Worm (Caenorhabditis elegans) whole organism, midembryonic: Measurements from ENCODE around the gene ztf-28.
A peak's percentile ranks its signal among the peaks of the same experiment; 100 is the strongest.

Source experiments
- T22C8.4 ChIP-seq: fragments of 200-800 bp; sonication (Bioruptor generic); IDR thresholded peaks from 2 replicates; pipeline ENCODE4 v1.3.6; 2022; ENCODE audit warnings: missing genetic modification characterization, missing compliant biosample characterization
- cog-1 ChIP-seq: sonication (generic microtip); optimal IDR thresholded peaks from 2 replicates; lab custom pipeline; 2016; ENCODE audit warnings: missing genetic modification characterization, missing compliant biosample characterization
- flt-1 ChIP-seq: fragments of 200-800 bp; sonication (Bioruptor generic); IDR thresholded peaks from 2 replicates; pipeline ENCODE4 v1.3.6; 2022; ENCODE audit warnings: missing genetic modification characterization, missing compliant biosample characterization
- klf-2 ChIP-seq: fragments of 200-800 bp; sonication (Bioruptor generic); conservative IDR thresholded peaks from 2 replicates; pipeline ENCODE4 v1.3.6; 2022; ENCODE audit warnings: missing genetic modification reagents, missing genetic modification characterization, missing compliant biosample characterization
- med-1 ChIP-seq: sonication (generic microtip); optimal IDR thresholded peaks from 2 replicates; lab custom pipeline; 2017; ENCODE audit warnings: missing genetic modification characterization, mild to moderate bottlenecking, missing compliant biosample characterization, antibody characterized with exemption, missing genetic modification reagents; ENCODE audit not compliant: insufficient read depth
- ref-1 ChIP-seq: fragments of 200-800 bp; sonication (Bioruptor generic); conservative IDR thresholded peaks from 2 replicates; pipeline ENCODE4 v1.3.6; 2022; ENCODE audit warnings: missing genetic modification reagents, missing genetic modification characterization, missing compliant biosample characterization
- tab-1 ChIP-seq: fragments of 200-800 bp; sonication (Bioruptor generic); IDR thresholded peaks from 2 replicates; pipeline ENCODE4 v1.3.6; 2022; ENCODE audit warnings: missing genetic modification characterization, missing compliant biosample characterization
- ztf-23 ChIP-seq: fragments of 200-800 bp; sonication (Bioruptor generic); IDR thresholded peaks from 2 replicates; pipeline ENCODE4 v1.3.6; 2022; ENCODE audit warnings: missing genetic modification reagents, missing genetic modification characterization, missing compliant biosample characterization
- ztf-29 ChIP-seq: fragments of 200-800 bp; sonication (Bioruptor generic); IDR thresholded peaks from 2 replicates; pipeline ENCODE4 v1.3.6; 2022; ENCODE audit warnings: missing genetic modification reagents, missing genetic modification characterization, missing compliant biosample characterization

The ztf-28 gene

DNA sequence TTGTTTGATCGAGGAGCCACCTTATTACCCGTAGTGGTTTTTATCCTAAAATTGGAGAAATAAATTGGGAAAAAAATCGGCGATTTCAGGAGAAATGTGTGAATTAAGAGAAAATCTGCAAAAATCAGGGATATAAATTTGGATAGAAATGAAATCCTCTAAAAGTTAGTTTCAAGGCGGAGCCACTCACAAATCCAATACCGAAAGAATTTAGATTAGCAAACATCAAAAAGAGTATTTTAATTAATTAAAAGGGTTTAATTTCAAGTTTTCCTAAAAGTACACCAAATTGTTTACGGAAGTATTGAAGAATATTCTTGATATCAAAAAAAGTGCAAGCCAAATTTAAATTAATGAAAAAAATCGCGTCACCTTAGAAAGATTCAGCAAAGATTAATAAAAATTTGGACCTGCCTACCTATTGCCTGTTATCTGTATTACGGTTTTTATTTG is 31.5 kb downstream of the ztf-28 start, which contains the start of gene F22F7.8:
Gene F22F7.8, minus strand, starts transcription at position 51 of the 453 bp plus-strand sequence.
- TF ChIP-seq med-1 (GFP tag; lab: Kevin White, UChicago) (no peak), klf-2 (GFP tag; lab: Robert Waterston, UW) (no peak), ref-1 (GFP tag; lab: Robert Waterston, UW) (no peak), T22C8.4 (GFP tag; lab: Robert Waterston, UW) (no peak), ztf-23 (GFP tag; lab: Robert Waterston, UW) (no peak), ztf-29 (GFP tag; lab: Robert Waterston, UW) (no peak), flt-1 (GFP tag; lab: Robert Waterston, UW) (no peak), tab-1 (no peak), cog-1 (tag; lab: Kevin White, UChicago) (no peak)

- no peak for TF ChIP-seq ref-1 (GFP tag; lab: Robert Waterston, UW)
- TF ChIP-seq med-1 (GFP tag; lab: Kevin White, UChicago): no peak
- no peak for TF ChIP-seq ztf-29 (GFP tag; lab: Robert Waterston, UW)
- TF ChIP-seq tab-1: no peak
- no peak for TF ChIP-seq ztf-23 (GFP tag; lab: Robert Waterston, UW)
- no peak for TF ChIP-seq flt-1 (GFP tag; lab: Robert Waterston, UW)
- TF ChIP-seq T22C8.4 (GFP tag; lab: Robert Waterston, UW): no peak
- no peak for TF ChIP-seq cog-1 (tag; lab: Kevin White, UChicago)
- TF ChIP-seq klf-2 (GFP tag; lab: Robert Waterston, UW): no peak
These were observed 32.0 kb downstream of the ztf-28 start, which contains the start of gene F22F7.2 for ce11 chrV:2122517-2122916. Gene F22F7.2, plus strand, starts transcription at chrV:2122782.

DNA sequence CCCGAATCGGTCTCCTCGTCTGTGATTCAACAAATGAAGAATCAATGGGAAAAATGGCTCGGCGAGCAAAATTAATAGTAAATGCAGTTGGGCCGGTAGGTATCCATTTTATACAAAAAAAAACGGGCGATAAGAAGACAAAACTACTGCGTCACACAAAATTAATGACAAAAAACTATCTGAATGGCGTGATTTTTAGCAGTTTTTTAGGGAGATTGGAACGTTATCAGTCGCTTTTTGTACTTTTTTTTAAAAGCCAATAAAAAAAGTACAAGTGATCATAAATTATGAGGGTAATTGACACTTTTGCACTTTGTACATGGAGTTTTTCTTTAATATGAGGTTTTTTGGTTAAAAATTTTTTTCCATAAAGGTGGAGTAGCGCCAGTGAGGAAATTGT is 32.7 kb downstream of the ztf-28 start:
- TF ChIP-seq klf-2 (GFP tag; lab: Robert Waterston, UW): no peak
- TF ChIP-seq cog-1 (tag; lab: Kevin White, UChicago): no peak
- TF ChIP-seq ztf-29 (GFP tag; lab: Robert Waterston, UW): no peak
- TF ChIP-seq flt-1 (GFP tag; lab: Robert Waterston, UW): no peak
- TF ChIP-seq ztf-23 (GFP tag; lab: Robert Waterston, UW): no peak
- no peak for TF ChIP-seq ref-1 (GFP tag; lab: Robert Waterston, UW)
- TF ChIP-seq med-1 (GFP tag; lab: Kevin White, UChicago): no peak
- TF ChIP-seq T22C8.4 (GFP tag; lab: Robert Waterston, UW): no peak
- no peak for TF ChIP-seq tab-1

DNA sequence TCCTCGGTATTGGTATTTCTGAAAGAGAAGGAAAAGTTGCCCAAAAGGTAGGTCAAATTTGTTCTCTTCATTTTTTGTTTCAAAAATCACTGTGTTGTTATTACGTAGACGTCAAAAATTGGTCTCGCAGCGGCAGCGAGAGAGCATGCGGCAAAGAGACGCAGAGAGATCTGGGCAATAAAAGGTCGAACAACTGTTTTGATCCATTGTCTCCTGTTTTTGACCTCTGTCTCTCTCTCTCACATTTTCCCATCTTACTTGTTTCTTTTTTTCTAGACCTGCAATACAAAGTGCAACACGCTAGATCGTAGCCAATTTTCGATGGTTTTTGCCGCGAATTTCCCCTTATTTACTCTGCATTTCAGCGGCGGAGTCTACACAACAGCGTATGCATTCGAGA is 36.1 kb downstream of the ztf-28 start:
- no peak for TF ChIP-seq flt-1 (GFP tag; lab: Robert Waterston, UW)
- no peak for TF ChIP-seq ztf-23 (GFP tag; lab: Robert Waterston, UW)
- TF ChIP-seq tab-1: no peak
- 0 out of 2 replicates have a peak, but pooled peaks have one; percentile 19 for TF ChIP-seq T22C8.4 (GFP tag; lab: Robert Waterston, UW)

DNA sequence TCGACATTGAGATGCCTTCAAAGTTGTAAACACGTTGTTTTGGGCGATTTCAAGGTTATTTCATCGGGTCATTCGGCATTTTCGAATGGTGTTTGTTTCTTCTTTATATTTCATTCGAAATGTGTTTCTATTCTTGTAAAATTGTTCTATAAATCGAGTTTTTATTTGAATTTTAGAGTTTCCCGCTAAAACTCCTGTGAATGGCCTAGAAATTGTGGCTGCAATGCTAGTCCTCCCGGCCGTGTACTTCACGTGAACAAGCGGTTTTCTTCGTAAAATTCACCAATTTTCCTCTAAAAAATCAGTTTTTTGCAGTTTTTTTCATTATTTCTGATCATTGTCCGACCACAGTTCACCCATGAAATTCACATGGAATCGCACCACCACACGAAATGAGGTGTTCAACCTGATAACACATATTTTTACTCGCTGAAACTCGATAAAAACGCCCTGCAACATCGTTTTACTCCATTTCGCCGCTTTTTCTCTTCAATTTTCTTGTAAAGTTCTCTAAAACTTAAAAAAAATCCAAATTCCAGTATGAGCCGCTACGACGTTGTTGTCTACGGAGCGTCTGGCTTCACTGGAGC is 36.6 kb downstream of the ztf-28 start, which contains the start of gene ldp-1:
Gene ldp-1, plus strand, starts transcription at position 540 of the 590 bp plus-strand sequence.
- peak; percentile 49 for TF ChIP-seq cog-1 (tag; lab: Kevin White, UChicago)
- no peak for TF ChIP-seq ztf-29 (GFP tag; lab: Robert Waterston, UW)
- TF ChIP-seq flt-1 (GFP tag; lab: Robert Waterston, UW): peak; percentile 22; the same call in 1 of the 2 replicates
- no peak for TF ChIP-seq med-1 (GFP tag; lab: Kevin White, UChicago)
- no peak for TF ChIP-seq klf-2 (GFP tag; lab: Robert Waterston, UW)
- no peak for TF ChIP-seq ref-1 (GFP tag; lab: Robert Waterston, UW)
- TF ChIP-seq T22C8.4 (GFP tag; lab: Robert Waterston, UW): 0 out of 2 replicates have a peak, but pooled peaks have one; percentile 3

DNA sequence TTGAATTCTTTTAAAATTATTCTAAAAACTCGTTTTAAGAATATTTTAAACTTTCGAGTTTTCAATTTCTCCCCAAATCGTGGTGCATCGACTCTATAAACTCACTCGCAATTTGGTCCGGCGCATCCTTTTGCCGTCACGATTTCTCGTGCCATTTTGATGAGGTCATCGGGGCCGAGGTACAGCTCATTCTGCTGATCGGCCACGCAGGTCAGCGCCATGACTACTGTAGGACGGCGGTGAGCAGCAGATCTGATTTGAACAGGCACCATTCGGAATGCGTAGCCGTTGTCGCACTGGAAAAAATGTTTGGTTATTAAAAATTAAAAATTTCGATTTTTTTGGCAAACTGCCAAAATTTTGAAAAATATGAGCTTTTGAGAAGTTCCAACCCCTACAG is 42.2 kb downstream of the ztf-28 start:
- TF ChIP-seq ref-1 (GFP tag; lab: Robert Waterston, UW): no peak
- no peak for TF ChIP-seq T22C8.4 (GFP tag; lab: Robert Waterston, UW)
- 0 out of 2 replicates have a peak, but pooled peaks have one; percentile 17 for TF ChIP-seq ztf-23 (GFP tag; lab: Robert Waterston, UW)

DNA sequence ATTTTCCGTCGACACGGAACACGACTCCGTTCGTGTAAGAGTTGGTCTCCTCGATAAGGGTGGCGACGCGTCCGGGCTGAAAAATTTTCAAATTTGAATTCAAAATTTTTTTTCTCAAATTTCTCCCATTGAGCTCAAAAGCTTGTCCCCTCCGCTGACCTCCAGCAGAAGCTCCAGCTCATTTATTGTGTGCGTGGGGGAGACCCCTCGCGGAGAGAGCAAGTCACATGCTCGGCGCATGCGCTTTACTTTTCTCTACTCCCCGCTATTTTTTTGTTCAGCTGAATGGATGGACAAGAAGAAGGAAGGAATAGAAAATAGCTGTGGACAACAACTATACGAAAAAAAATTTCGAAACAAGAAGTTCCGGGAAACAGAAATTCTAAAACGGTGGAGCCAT is 43.0 kb downstream of the ztf-28 start:
- TF ChIP-seq flt-1 (GFP tag; lab: Robert Waterston, UW) (no peak), med-1 (GFP tag; lab: Kevin White, UChicago) (no peak), cog-1 (tag; lab: Kevin White, UChicago) (no peak), T22C8.4 (GFP tag; lab: Robert Waterston, UW) (no peak)

DNA sequence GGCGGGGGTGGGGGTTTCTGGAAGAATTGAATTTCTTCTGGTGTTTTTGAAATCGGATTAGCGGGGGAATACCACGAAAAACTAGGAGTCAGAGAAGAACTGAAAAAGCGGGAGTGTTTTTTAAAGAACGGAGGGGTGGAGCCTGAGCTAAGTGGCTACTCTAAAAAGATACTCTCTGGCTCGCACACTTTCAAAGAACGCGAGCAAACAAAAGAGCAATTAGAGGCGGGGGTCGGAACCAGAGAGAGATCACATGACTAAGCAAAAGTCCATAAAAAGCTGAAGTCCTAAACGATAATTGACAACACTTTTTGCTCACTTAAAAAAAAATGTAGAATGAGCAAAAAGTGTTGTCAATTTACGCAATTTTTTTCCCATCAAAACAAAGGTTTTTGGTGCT is 43.9 kb downstream of the ztf-28 start:
- TF ChIP-seq ztf-29 (GFP tag; lab: Robert Waterston, UW): no peak
- TF ChIP-seq tab-1: no peak
- TF ChIP-seq med-1 (GFP tag; lab: Kevin White, UChicago): no peak
- no peak for TF ChIP-seq T22C8.4 (GFP tag; lab: Robert Waterston, UW)
- no peak for TF ChIP-seq cog-1 (tag; lab: Kevin White, UChicago)
- TF ChIP-seq ztf-23 (GFP tag; lab: Robert Waterston, UW): no peak
- TF ChIP-seq klf-2 (GFP tag; lab: Robert Waterston, UW): no peak
- no peak for TF ChIP-seq flt-1 (GFP tag; lab: Robert Waterston, UW)
- TF ChIP-seq ref-1 (GFP tag; lab: Robert Waterston, UW): no peak

ce11 chrV:2135323-2135722 is 44.9 kb downstream of the ztf-28 start:
- TF ChIP-seq med-1 (GFP tag; lab: Kevin White, UChicago) (no peak), ztf-29 (GFP tag; lab: Robert Waterston, UW) (no peak), ztf-23 (GFP tag; lab: Robert Waterston, UW) (no peak), tab-1 (no peak), T22C8.4 (GFP tag; lab: Robert Waterston, UW) (no peak), flt-1 (GFP tag; lab: Robert Waterston, UW) (no peak), klf-2 (GFP tag; lab: Robert Waterston, UW) (no peak), cog-1 (tag; lab: Kevin White, UChicago) (no peak), ref-1 (GFP tag; lab: Robert Waterston, UW) (no peak)
